Worm (Caenorhabditis elegans): ENCODE data around the gene aass-1.

Gene aass-1

DNA sequence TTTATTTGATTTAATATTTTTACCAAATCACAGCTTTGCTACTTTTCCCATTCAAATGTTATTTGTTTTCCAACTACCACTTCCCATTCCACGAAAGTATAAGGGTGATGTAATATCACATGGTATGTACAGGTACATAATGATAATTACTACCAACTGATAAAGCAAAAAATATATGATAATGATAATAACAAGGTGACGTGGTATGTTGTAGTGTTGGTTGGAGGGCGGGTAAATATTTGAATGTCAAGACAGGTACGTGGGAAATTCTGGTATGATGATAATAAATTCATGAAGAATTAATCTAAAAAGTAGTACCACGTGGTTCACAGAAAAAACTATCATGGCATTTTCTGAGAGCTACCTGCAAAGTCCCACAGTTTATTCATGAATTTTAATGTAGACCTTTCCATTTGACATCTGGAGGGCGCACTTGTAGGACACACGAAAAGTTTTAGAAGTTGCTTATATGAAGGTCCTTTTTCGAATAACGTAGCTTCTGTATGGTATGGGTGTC, 47.0 kb downstream of the aass-1 start (continued):
- TF ChIP-seq hlh-30 (tag; optimal IDR thresholded peaks at IDR 0.05; ENCODE audit: insufficient read depth) = peak; percentile 64
- peak; percentile 83 for TF ChIP-seq nhr-102 (tag; optimal IDR thresholded peaks at IDR 0.05)
- TF ChIP-seq daf-16 (GFP tag; optimal IDR thresholded peaks at IDR 0.05) = peak in 1 of 2 experiments; percentile 47
- TF ChIP-seq daf-16 (tag; optimal IDR thresholded peaks at IDR 0.05) = peak; percentile 98
- peak; percentile 58 for TF ChIP-seq zip-2 (tag; optimal IDR thresholded peaks at IDR 0.05)
- TF ChIP-seq aha-1 (tag) = peak; percentile 56
- peak; percentile 52 for TF ChIP-seq ztf-7 (tag; optimal IDR thresholded peaks at IDR 0.05)
- TF ChIP-seq T26A8.4 (GFP tag; IDR thresholded peaks at IDR 0.05) = no peak; the same call in 1 of the 2 replicates
- TF ChIP-seq madf-9 (GFP tag; conservative IDR thresholded peaks at IDR 0.05) = no peak
- peak; percentile 49; the same call in 1 of the 2 replicates for TF ChIP-seq tra-1 (GFP tag; IDR thresholded peaks at IDR 0.05)
- TF ChIP-seq sdz-12 (GFP tag; optimal IDR thresholded peaks at IDR 0.05) = no peak
- peak; percentile 36 for TF ChIP-seq mes-2 (tag; optimal IDR thresholded peaks at IDR 0.05; ENCODE audit: poor library complexity, severe bottlenecking)
- peak; percentile 97 for TF ChIP-seq pqm-1 (tag; optimal IDR thresholded peaks at IDR 0.05)
- no peak for TF ChIP-seq ctbp-1 (GFP tag; IDR thresholded peaks at IDR 0.05)
- peak; percentile 48 for TF ChIP-seq T20F7.1 (GFP tag; optimal IDR thresholded peaks at IDR 0.05)
- TF ChIP-seq mdl-1 (tag; optimal IDR thresholded peaks at IDR 0.05) = peak in 1 of 2 experiments; percentile 71

DNA sequence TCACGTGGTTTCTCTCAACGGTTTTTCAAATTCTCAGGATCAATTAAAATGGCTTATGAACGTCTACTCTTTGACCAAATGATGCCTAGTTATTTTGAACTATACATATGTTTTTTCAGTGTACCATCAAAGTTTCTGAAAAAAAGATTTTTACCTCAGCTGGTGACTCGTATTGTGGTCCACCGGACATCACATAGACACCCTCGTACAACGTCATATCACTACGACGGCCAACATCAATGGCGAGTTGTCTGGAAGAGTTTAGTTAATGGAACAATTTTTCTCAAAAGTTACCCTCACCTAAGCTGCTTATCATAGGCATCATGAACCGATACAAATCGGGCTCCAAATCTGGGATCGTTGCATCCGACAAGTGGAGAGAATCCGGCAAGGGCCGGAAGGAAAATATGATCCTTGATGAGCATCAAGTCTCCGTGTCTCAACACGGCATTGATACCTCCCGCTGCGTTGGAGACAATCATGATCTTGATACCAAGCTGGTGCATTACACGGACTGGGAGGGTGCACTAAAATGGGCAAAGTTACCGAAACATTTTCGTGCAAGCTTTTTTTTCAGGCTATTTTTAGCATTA, 48.3 kb downstream of the aass-1 start:
- TF ChIP-seq snpc-4 (tag; optimal IDR thresholded peaks at IDR 0.05) (no peak), saeg-2 (GFP tag; IDR thresholded peaks at IDR 0.05) (no peak), F44E2.7 (GFP tag; IDR thresholded peaks at IDR 0.05) (no peak), nhr-48 (tag; optimal IDR thresholded peaks at IDR 0.05) (no peak), tra-1 (GFP tag; IDR thresholded peaks at IDR 0.05) (no peak), unc-62 (GFP tag; optimal IDR thresholded peaks at IDR 0.05 in 1 of 2) (peak in 1 of 2 experiments; percentile 37), unc-62 (tag; optimal IDR thresholded peaks at IDR 0.05) (no peak), nhr-6 (tag; optimal IDR thresholded peaks at IDR 0.05) (no peak), nhr-10 (tag; optimal IDR thresholded peaks at IDR 0.05) (no peak), mes-2 (tag; optimal IDR thresholded peaks at IDR 0.05; ENCODE audit: poor library complexity, severe bottlenecking) (no peak), mxl-2 (GFP tag; conservative IDR thresholded peaks at IDR 0.05) (no peak; the same call in 1 of the 2 replicates), ceh-44 (GFP tag; IDR thresholded peaks at IDR 0.05) (no peak), lin-1 (GFP tag; IDR thresholded peaks at IDR 0.05) (no peak), Y5F2A.4 (GFP tag; optimal IDR thresholded peaks at IDR 0.05) (no peak), aha-1 (tag) (peak; percentile 95)

DNA sequence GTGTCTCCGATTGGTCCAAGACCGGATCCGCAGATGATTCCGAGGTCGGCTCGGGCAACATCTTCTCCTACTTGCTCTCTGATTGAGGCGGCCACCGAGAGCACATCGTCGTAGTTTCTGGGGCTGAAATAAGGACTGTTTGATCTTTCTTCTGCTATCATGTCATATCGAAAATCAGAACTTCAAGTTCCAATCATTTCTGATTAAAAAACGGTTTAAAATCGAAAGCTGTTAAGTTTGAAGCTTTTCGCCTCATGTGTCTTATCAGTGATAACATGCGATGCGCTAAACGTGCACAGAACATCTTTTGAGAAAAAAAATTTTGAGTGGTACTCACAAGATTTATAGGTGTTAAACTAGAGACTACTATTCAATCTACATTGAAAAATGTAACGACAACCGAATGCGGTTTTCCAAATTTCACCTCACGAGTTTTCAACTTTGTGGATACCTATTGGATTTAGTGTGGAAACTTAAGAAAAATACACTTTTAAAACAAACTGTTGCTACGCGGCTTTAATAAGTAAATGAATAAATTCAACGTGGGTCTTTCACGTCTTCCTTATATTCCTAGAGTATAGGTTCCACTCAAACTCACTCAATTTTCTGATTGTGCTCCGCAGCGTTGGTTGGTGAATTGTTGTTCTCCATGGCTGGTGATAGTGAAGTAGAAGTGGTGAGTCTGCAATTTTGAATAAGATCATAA, 49.2 kb downstream of the aass-1 start:
- TF ChIP-seq aha-1 (tag) (peak; percentile 88), dve-1 (tag; optimal IDR thresholded peaks at IDR 0.05; ENCODE audit: insufficient read depth) (peak; percentile 43), mdl-1 (tag; optimal IDR thresholded peaks at IDR 0.05) (no peak), set-16 (GFP tag; IDR thresholded peaks at IDR 0.05) (0 out of 2 replicates have a peak, but pooled peaks have one; percentile 8), pqm-1 (tag; optimal IDR thresholded peaks at IDR 0.05) (peak; percentile 45), zfp-3 (GFP tag; conservative IDR thresholded peaks at IDR 0.05) (0 out of 2 replicates have a peak, but pooled peaks have one; percentile 14), madf-5 (GFP tag; IDR thresholded peaks at IDR 0.05) (no peak), lin-1 (GFP tag; IDR thresholded peaks at IDR 0.05) (0 out of 2 replicates have a peak, but pooled peaks have one; percentile 37), hlh-30 (tag; optimal IDR thresholded peaks at IDR 0.05; ENCODE audit: insufficient read depth) (peak; percentile 37), dmd-6 (GFP tag; IDR thresholded peaks at IDR 0.05) (peak; percentile 36), duxl-1 (tag; optimal IDR thresholded peaks at IDR 0.05; ENCODE audit: poor library complexity) (no peak), daf-16 (GFP tag; optimal IDR thresholded peaks at IDR 0.05) (peak in 1 of 2 experiments; percentile 3), daf-16 (tag; optimal IDR thresholded peaks at IDR 0.05) (peak; percentile 24), hlh-11 (tag; optimal IDR thresholded peaks at IDR 0.05) (peak; percentile 13)
